Fruit fly (Drosophila melanogaster) whole organism: ENCODE results near the gene RpS9.

Source experiments
- CG8478 ChIP-seq: fragments of >200 bp; optimal IDR thresholded peaks from 2 replicates; lab custom pipeline; 2018; ENCODE audit warnings: inconsistent platforms
- Dll ChIP-seq: fragments of >200 bp; optimal IDR thresholded peaks from 2 replicates; lab custom pipeline; 2017
- EcR ChIP-seq, 2 experiments: fragments of >200 bp; optimal IDR thresholded peaks; 2 replicates each; lab custom pipeline; 2017; ENCODE audit warnings: missing biosample characterization in 2 of 2, missing genetic modification characterization in 2 of 2, missing genetic modification reagents in 2 of 2
- pan ChIP-seq: fragments of >200 bp; optimal IDR thresholded peaks from 2 replicates; lab custom pipeline; 2017
- psq ChIP-seq: fragments of >200 bp; optimal IDR thresholded peaks from 2 replicates; lab custom pipeline; 2017
- usp ChIP-seq: fragments of >200 bp; optimal IDR thresholded peaks from 2 replicates; lab custom pipeline; 2017; ENCODE audit warnings: missing biosample characterization, missing genetic modification characterization, mixed read lengths

Gene RpS9

DNA sequence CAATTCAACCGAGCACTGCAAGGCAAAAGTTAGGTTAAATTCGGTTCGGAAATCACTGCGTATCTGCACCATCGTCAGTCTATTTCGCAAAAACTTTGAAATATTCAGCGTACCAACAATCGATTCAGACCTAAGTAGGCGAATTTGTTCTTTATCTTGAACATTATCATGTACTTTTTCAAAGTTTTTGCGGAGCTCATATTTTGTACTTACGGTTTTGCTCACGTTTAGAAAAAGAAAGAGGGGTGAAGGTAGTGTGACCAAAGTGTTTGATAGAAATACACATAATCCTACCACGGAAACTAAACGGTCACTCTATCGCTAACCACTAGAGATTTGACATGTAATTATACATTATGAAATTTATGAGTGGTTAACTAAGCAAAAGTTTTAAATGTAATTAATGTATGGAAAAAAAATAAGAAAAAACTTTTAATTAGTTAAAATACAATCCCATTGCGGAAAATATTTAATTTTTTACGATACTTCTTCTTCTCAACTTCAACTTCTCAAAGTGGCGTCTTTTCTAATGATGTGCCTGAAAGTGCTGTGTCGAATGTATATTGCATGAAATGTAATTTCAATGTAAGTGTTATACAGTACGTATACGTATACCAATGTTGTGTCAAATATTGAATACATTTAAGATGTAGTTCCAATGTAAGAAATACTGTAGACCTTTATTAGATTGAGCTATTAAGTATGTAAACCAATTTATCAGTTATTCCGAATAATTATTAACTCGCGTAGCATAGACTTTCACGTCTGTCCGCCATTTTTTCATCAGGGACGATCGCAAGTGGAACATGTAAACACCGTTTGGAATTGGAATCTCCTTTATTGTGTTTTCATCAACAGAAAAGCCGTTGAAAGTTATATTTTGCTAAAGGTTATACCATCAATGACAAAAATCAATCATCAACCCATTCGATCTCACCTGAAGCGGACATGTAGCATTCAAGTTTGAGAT is at the start of gene RpS9:
RpS9 (minus strand) TSS at position 245 of the 970 bp plus-strand sequence.
- TF ChIP-seq Dll (lab: Kevin White, UChicago) (no peak), usp (GFP tag; lab: Kevin White, UChicago) (no peak)

DNA sequence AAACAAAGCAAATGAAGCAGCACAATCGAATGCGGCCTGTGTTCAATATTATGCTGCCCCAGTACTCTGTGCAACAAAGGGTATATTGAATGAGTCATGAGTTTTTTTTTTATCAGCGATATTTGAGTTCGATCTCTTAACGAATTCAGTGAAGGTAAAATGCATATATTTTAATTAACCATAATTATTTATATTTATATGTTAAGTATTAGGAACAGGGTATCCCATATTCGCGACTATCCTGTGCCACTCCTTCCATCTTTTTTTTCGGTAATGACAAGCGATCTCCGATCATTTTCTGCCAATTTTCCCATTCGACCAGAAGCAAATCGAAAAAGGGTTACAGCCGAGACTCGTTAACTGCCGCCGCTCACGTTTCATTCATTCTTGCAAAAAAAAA is 47.7 kb upstream of the RpS9 start:
- TF ChIP-seq pan (lab: Kevin White, UChicago) (no peak), psq (lab: Kevin White, UChicago) (no peak), usp (GFP tag; lab: Kevin White, UChicago) (no peak), CG8478 (lab: Kevin White, UChicago) (no peak), EcR (GFP tag; optimal IDR thresholded peaks at IDR 0.05; lab: Kevin White, UChicago) (no peak), Dll (lab: Kevin White, UChicago) (no peak)

DNA sequence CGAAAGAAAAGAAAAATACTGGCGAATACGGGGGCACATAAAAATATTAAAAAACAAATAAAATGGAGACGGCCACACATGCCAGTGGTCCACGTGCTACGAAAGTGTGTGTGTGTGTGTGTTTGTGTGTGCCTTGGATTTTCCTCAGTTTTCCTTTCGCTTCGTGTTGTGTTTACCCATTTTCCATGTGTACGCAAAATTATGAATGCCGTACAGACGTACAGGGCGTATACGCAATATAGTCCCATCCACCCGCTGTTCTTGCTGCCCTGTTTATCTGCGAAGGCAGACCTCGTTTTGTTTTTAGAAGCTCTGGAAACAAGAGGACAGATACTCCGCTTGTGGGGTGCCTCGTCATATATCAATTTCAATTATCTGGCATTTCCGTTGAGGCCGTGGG is 45.3 kb upstream of the RpS9 start:
- no peak for TF ChIP-seq psq (lab: Kevin White, UChicago)
- TF ChIP-seq Dll (lab: Kevin White, UChicago), result no peak
- no peak for TF ChIP-seq pan (lab: Kevin White, UChicago)
- no peak for TF ChIP-seq EcR (GFP tag; optimal IDR thresholded peaks at IDR 0.05; lab: Kevin White, UChicago)
- no peak for TF ChIP-seq usp (GFP tag; lab: Kevin White, UChicago)
- no peak for TF ChIP-seq CG8478 (lab: Kevin White, UChicago)

DNA sequence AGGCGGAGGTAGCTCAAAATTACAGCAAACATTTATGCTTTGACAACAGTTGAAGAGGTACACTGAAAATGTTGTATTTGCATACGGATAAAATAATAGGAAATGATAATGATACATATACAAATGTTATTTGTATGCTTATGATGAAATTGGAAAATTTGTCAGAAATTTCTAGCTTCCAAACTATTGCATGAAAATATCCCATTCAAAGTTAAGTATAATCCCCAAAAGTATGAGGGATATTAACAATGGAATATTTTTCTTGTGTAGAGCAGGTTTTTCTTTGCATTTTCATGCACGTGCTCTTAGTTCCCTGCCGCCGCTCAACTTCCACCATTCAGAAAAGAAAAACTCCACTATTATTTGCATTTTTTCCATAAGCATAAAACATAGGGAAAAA is 43.7 kb upstream of the RpS9 start:
- TF ChIP-seq Dll (lab: Kevin White, UChicago), result no peak
- no peak for TF ChIP-seq psq (lab: Kevin White, UChicago)
- no peak for TF ChIP-seq CG8478 (lab: Kevin White, UChicago)
- no peak for TF ChIP-seq usp (GFP tag; lab: Kevin White, UChicago)
- no peak for TF ChIP-seq pan (lab: Kevin White, UChicago)
- TF ChIP-seq EcR (GFP tag; optimal IDR thresholded peaks at IDR 0.05; lab: Kevin White, UChicago), result no peak

DNA sequence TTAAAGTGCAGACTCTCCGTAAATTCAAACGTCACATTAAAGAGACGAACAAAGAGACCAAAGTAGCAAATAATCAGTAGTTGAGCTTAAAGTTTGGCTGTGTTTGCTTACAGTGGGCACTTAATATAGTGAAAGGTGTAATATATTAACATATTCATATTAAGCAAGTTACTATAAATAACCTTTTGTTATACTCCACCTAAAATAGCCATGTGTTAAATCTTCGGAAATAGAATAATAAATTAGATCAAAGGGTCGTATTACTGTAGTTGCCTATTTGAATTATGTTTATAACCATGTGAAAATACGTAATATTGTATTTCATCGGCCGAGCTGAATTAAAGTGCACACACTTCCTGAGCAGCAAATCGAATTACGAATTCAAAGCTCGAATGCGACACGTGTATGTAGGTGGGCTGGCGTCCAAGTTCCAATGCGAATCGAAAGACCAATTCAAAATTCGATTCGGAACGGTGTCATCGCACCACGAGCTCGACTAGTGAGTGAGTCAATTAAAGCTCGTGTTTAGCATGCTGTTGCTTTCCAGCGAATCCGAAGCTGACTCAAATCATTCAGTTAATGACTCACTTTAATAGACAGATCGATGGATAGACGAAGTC is 41.0 kb upstream of the RpS9 start:
- TF ChIP-seq CG8478 (lab: Kevin White, UChicago) (no peak), EcR (GFP tag; optimal IDR thresholded peaks at IDR 0.05; lab: Kevin White, UChicago) (no peak), usp (GFP tag; lab: Kevin White, UChicago) (no peak), pan (lab: Kevin White, UChicago) (no peak), Dll (lab: Kevin White, UChicago) (no peak), psq (lab: Kevin White, UChicago) (no peak)

DNA sequence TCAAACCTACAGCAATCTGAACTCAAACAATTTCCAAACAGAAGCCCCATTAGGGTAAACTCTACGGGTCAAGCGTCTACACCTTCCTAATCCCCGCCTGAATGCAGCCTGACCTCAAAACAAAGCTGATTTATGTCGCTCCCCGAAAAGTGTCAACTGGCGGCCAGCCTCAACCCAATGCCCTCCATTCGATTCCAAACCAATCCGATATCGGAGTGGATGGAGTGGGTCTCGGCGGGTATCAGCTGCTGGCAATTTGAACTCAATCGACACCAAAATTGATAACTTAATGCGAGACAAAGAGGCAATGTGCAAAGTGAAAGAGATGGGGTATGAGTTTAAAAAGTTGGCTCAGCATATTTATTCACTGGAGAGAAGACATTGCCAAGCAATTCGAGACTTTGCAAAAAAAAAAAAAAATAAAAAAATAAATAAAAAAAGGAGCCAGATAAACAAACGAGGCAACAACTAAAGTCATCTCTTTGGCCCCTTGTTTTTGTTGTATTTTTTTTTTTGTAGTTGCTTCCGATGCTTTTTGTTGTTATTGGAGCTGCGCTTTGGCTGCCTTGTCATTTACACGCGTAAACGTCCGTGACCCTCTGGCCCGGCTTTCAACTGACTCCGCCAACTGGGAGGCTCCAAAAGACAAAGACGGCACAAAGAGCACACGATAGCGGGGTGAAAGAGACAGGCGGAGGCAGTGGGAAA is 39.7 kb upstream of the RpS9 start:
- TF ChIP-seq usp (GFP tag; lab: Kevin White, UChicago) (no peak), EcR (GFP tag; optimal IDR thresholded peaks at IDR 0.05; lab: Kevin White, UChicago) (no peak), Dll (lab: Kevin White, UChicago) (no peak), pan (lab: Kevin White, UChicago) (no peak), psq (lab: Kevin White, UChicago) (no peak), CG8478 (lab: Kevin White, UChicago) (no peak)

DNA sequence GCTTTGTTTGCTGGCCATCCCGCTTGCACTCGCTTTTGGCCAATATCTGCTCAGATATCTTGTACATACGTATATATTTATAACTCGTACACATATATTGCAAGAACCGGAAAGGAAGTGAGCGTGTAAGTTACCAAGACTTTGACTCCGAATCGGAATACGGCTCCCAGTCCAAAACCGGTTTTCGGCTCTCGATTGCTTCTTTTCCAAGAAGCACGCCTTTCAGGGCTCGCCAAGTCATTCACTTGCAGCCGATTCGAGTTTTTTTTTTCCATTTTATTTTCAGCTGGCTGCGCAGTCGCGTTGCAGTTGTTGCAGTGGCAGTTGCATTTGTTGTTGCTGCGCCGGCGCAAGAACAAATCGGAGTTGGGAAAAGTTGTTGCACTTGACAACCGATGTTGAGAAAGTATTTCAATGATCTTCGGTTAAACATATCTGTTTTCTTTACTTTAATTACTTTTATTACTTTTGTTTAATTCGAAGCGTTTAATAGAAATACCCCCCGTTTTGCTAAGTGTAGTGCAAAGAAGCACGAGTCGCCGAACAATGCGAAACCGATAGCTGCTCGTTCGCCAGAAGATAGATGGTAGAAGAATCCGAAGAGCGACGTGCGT is 38.5 kb upstream of the RpS9 start:
- TF ChIP-seq pan (lab: Kevin White, UChicago) (no peak), EcR (GFP tag; optimal IDR thresholded peaks at IDR 0.05; lab: Kevin White, UChicago) (peak in 1 of 2 experiments; percentile 52)

DNA sequence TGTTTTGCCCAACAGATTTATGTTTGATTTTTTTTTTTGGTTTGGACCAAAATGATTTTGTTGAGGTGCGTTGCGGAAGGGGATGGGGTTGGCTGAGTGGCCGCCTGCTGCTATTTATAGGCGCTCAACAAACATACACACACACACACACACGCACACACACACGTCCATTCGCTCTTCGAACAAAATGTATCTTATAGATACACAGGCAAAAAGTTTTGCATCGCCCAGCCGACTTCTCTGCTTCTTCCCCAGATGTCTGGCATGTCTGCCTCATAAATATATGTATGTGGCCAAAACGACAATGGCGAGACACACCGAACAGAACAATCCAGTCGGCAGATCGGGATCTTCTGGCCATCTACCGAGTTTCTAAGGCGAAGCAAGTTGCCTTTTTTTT is 37.5 kb upstream of the RpS9 start:
- TF ChIP-seq CG8478 (lab: Kevin White, UChicago) (no peak), EcR (GFP tag; optimal IDR thresholded peaks at IDR 0.05; lab: Kevin White, UChicago) (no peak), usp (GFP tag; lab: Kevin White, UChicago) (no peak)

DNA sequence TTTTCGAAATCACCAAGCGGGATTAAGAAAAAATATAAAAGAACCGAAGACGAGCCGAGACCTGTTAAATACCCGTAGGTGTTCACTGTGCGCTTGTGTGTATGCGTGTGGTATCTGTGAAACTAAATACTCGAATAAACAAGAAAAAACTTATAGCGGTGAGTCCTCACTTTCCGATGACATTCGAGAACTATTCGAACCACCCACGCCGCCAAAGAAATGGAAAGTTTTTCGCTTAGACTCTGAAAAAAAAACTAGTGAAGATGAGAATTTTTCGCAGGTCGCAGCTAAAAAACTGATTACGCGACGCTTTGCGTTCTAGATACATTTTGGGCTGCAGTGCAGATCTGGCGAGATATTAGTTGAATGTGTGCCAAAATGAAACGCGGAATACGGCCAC is 36.6 kb upstream of the RpS9 start:
- TF ChIP-seq psq (lab: Kevin White, UChicago) (no peak), CG8478 (lab: Kevin White, UChicago) (no peak), Dll (lab: Kevin White, UChicago) (no peak), EcR (GFP tag; optimal IDR thresholded peaks at IDR 0.05; lab: Kevin White, UChicago) (no peak), pan (lab: Kevin White, UChicago) (no peak), usp (GFP tag; lab: Kevin White, UChicago) (no peak)

DNA sequence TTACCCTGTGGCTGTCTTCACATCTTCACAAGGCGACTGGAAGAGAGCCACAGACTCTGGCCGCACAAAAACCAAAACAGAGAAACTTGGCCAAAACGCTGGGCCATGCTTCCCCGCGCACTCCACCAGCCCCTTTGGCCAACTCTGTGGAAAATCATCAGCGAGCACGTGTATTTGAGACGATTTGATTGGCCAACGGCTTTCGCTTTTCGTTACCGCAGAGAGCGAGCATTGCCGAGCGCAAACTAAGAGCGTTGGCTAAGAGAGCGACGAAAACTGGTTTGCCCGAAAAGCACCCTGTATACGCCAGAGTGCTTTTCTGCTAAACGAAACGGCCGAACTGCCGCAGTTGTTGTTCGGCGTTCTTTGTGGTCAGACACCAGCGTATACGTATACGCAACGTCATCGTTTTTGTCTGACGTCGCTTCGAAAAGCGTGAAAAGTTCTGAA is 35.6 kb upstream of the RpS9 start, which contains the start of gene CG42673:
CG42673 (plus strand) TSS at position 346 of the 450 bp plus-strand sequence.
- no peak for TF ChIP-seq pan (lab: Kevin White, UChicago)
- peak; percentile 81 for TF ChIP-seq Dll (lab: Kevin White, UChicago)

DNA sequence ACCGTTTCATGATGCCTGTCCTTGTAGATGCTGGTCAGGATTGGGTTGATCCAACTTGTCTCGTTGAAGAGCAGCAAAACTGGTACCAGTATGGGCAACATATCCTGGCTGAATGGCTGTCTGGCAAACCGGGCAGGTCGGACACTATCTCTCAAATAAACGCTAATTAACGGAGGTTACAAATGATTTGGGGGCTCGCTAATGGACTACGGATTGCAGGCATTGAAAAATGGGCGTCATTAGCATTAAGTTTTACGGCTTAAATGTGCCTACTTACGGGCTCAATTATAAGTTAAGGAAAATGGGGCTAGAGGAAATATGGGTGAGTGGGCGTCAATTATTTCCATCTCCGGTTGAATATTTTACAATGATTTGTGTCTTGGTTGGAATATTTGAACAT is 32.6 kb upstream of the RpS9 start, which contains the start of gene Ir67a:
Ir67a (minus strand) TSS at position 101 of the 400 bp plus-strand sequence.
- TF ChIP-seq usp (GFP tag; lab: Kevin White, UChicago) (no peak), pan (lab: Kevin White, UChicago) (no peak), Dll (lab: Kevin White, UChicago) (no peak), psq (lab: Kevin White, UChicago) (no peak), EcR (GFP tag; optimal IDR thresholded peaks at IDR 0.05; lab: Kevin White, UChicago) (no peak), CG8478 (lab: Kevin White, UChicago) (no peak)
